Fruit fly (Drosophila melanogaster): ENCODE measurements around the gene CG14564.
A peak's percentile ranks its signal among the peaks of the same experiment; 100 is the strongest.

The CG14564 gene

dm6 chr3L:21787883-21788282, 30.9 kb downstream of the CG14564 start:
- TF ChIP-seq CG10669 (GFP tag; optimal IDR thresholded peaks at IDR 0.05) (no peak), svp (GFP tag) (peak; percentile 15)

- no peak for TF ChIP-seq Eip93F (GFP tag; optimal IDR thresholded peaks at IDR 0.05)
- TF ChIP-seq ss (GFP tag; optimal IDR thresholded peaks at IDR 0.05), result peak in 1 of 2 experiments; percentile 20
- no peak for TF ChIP-seq CG9139 (GFP tag; optimal IDR thresholded peaks at IDR 0.05)
- peak; percentile 28 for TF ChIP-seq dsx (GFP tag; optimal IDR thresholded peaks at IDR 0.05; ENCODE audit: poor library complexity, severe bottlenecking)
- no peak for TF ChIP-seq salr (GFP tag; optimal IDR thresholded peaks at IDR 0.05)
- no peak for TF ChIP-seq fd59A (GFP tag; optimal IDR thresholded peaks at IDR 0.05)
- no peak for TF ChIP-seq fkh (GFP tag; optimal IDR thresholded peaks at IDR 0.05)
- no peak for TF ChIP-seq spab (GFP tag; optimal IDR thresholded peaks at IDR 0.05)
- TF ChIP-seq Sox102F (GFP tag; optimal IDR thresholded peaks at IDR 0.05), result no peak
These were observed 43.5 kb downstream of the CG14564 start for dm6 chr3L:21800424-21800823.

Data from whole organism, prepupa.